Fruit fly (Drosophila melanogaster): ENCODE measurements around the gene Uba4.

The Uba4 gene

DNA sequence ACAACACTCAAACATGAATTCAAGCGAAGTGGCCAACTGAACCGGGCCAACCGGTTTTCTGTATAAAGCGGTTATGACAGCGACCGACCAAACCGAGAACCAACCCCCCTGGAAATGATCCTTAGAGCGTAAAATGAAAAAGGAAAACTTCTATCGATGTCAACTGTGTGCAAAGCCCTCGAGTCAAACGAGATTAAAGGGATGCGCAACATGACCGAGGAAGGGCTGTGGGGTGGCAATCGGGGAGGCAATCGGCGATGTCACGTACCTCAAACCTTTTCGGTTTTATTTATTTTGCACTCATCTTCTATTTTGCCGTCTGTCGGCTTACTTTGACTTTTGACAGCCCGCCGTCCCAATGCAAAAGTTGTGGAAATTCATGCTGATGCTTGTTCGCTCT lies 39.0 kb downstream of the Uba4 start:
- no peak for TF ChIP-seq CG11902 (GFP tag; optimal IDR thresholded peaks at IDR 0.05)
- no peak for TF ChIP-seq svp (GFP tag)
- TF ChIP-seq CG7368 (GFP tag; optimal IDR thresholded peaks at IDR 0.05), result no peak
- TF ChIP-seq Met (GFP tag; optimal IDR thresholded peaks at IDR 0.05), result no peak
- TF ChIP-seq fd85E (GFP tag; optimal IDR thresholded peaks at IDR 0.05), result no peak
- no peak for TF ChIP-seq CG6808 (GFP tag; optimal IDR thresholded peaks at IDR 0.05)
- no peak for TF ChIP-seq spab (GFP tag; optimal IDR thresholded peaks at IDR 0.05)
- TF ChIP-seq fd59A (GFP tag; optimal IDR thresholded peaks at IDR 0.05), result no peak
- no peak for TF ChIP-seq CG6792 (GFP tag; optimal IDR thresholded peaks at IDR 0.05)
- TF ChIP-seq CG8632 (GFP tag; optimal IDR thresholded peaks at IDR 0.05), result no peak
- no peak for TF ChIP-seq CG6163 (GFP tag; IDR thresholded peaks at IDR 0.05)
- no peak for TF ChIP-seq Eip93F (GFP tag; optimal IDR thresholded peaks at IDR 0.05)
- TF ChIP-seq OdsH (GFP tag; optimal IDR thresholded peaks at IDR 0.05), result no peak
- no peak for TF ChIP-seq topi (GFP tag; optimal IDR thresholded peaks at IDR 0.05)
- TF ChIP-seq CG3032 (tag; optimal IDR thresholded peaks at IDR 0.05), result no peak
- no peak for TF ChIP-seq CG9139 (GFP tag; optimal IDR thresholded peaks at IDR 0.05)
- no peak for TF ChIP-seq CG4318 (GFP tag; optimal IDR thresholded peaks at IDR 0.05)
